Fruit fly (Drosophila melanogaster): ENCODE results near the gene CG31204.

DNA sequence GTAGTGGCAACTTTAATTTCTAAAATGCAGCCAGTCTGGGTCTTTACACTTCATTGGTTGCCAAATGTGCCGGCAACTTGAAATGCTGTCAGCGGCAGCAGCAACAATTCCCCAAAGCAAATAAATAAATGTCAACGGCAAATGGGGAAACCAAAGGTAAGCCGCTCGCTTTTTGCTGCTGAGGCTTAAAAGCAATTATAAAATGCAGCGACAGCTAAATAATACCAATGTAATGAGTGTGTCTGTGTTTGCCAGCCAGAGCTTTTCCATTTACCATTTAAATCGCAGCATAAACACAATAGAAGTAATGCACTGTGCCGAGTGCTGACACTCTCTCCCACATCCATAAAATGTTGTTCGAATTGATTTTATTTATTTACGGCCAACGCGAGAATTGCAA is 47.2 kb upstream of the CG31204 start:
- TF ChIP-seq tai (GFP tag; optimal IDR thresholded peaks at IDR 0.05) (no peak), dl (GFP tag; optimal IDR thresholded peaks at IDR 0.05; ENCODE audit: insufficient read depth in 1 of 2, partially characterized antibody in 2 of 2) (no peak), dmrt93B (GFP tag; optimal IDR thresholded peaks at IDR 0.05) (no peak), N (GFP tag; optimal IDR thresholded peaks at IDR 0.05) (no peak), pan (optimal IDR thresholded peaks at IDR 0.05) (no peak), dsf (GFP tag; optimal IDR thresholded peaks at IDR 0.05; ENCODE audit: borderline replicate concordance) (no peak), h (GFP tag; optimal IDR thresholded peaks at IDR 0.05) (no peak), ey (GFP tag; optimal IDR thresholded peaks at IDR 0.05) (no peak), rgr (GFP tag; optimal IDR thresholded peaks at IDR 0.05) (no peak), Hr78 (GFP tag; optimal IDR thresholded peaks at IDR 0.05) (no peak), Hr83 (GFP tag; optimal IDR thresholded peaks at IDR 0.05; ENCODE audit: poor library complexity, severe bottlenecking) (no peak), lola (GFP tag; optimal IDR thresholded peaks at IDR 0.05) (no peak), psq (GFP tag; optimal IDR thresholded peaks at IDR 0.05) (no peak), foxo (GFP tag; optimal IDR thresholded peaks at IDR 0.05) (no peak)
